Worm (Caenorhabditis elegans) whole organism, L1 larva: Measurements from ENCODE around the gene isp-1.

ENCODE experiments used
- alr-1 ChIP-seq: fragments of 200-800 bp; sonication (Bioruptor generic); optimal IDR thresholded peaks from 2 replicates; lab custom pipeline; 2018; ENCODE audit warnings: borderline replicate concordance, mild to moderate bottlenecking, missing genetic modification characterization, missing compliant biosample characterization
- blmp-1 ChIP-seq: fragments of 150-350 bp; optimal IDR thresholded peaks from 2 replicates; lab custom pipeline; 2014; ENCODE audit warnings: missing biosample characterization, missing genetic modification characterization
- ceh-63 ChIP-seq: fragments of 200-800 bp; sonication (Bioruptor generic); optimal IDR thresholded peaks from 2 replicates; lab custom pipeline; 2018; ENCODE audit warnings: mild to moderate bottlenecking, missing genetic modification characterization, missing compliant biosample characterization
- ceh-82 ChIP-seq, 3 experiments: fragments of 150-350 bp in 1 of 3; sonication (generic microtip) in 2 of 3; optimal IDR thresholded peaks; 2 replicates each; lab custom pipeline; 2014 to 2017; ENCODE audit warnings: missing biosample characterization in 3 of 3, missing genetic modification characterization in 3 of 3
- ces-1 ChIP-seq: fragments of 150-350 bp; optimal IDR thresholded peaks from 2 replicates; lab custom pipeline; 2014; ENCODE audit warnings: missing biosample characterization, missing genetic modification reagents, missing genetic modification characterization
- dpl-1 ChIP-seq, 3 experiments: fragments of 150-350 bp in 2 of 3; sonication (generic microtip) in 1 of 3; optimal IDR thresholded peaks; 2 replicates each; lab custom pipeline; 2014 to 2017; ENCODE audit warnings: missing biosample characterization in 3 of 3, missing genetic modification characterization in 3 of 3, missing genetic modification reagents in 3 of 3
- efl-1 ChIP-seq, 4 experiments: fragments of 150-350 bp; optimal IDR thresholded peaks in 3 of 4; peaks in 1 of 4; 1 replicate in 1 of 4; 2 replicates in 3 of 4; lab custom pipeline; 2014; ENCODE audit warnings: missing biosample characterization in 2 of 4, missing genetic modification characterization in 2 of 4, missing genetic modification reagents in 2 of 4
- egl-13 ChIP-seq: sonication (generic microtip); optimal IDR thresholded peaks from 2 replicates; lab custom pipeline; 2016; ENCODE audit warnings: missing genotype, missing genetic modification reagents, missing genetic modification characterization, missing compliant biosample characterization
- egl-27 ChIP-seq, 2 experiments: fragments of 150-350 bp in 1 of 2; sonication (generic microtip); optimal IDR thresholded peaks; 3 replicates each; lab custom pipeline; 2017 to 2018; ENCODE audit warnings: missing biosample characterization in 2 of 2, missing genetic modification characterization in 2 of 2, missing genetic modification reagents in 2 of 2
- fkh-10 ChIP-seq: sonication (generic microtip); optimal IDR thresholded peaks from 2 replicates; lab custom pipeline; 2017; ENCODE audit warnings: missing biosample characterization, missing genetic modification reagents, missing genetic modification characterization
- fkh-4 ChIP-seq: sonication (generic microtip); optimal IDR thresholded peaks from 2 replicates; lab custom pipeline; 2016; ENCODE audit warnings: missing compliant biosample characterization, missing genetic modification characterization, borderline replicate concordance
- fkh-8 ChIP-seq: sonication (generic microtip); optimal IDR thresholded peaks from 2 replicates; lab custom pipeline; 2016; ENCODE audit warnings: mild to moderate bottlenecking, missing genetic modification characterization, missing compliant biosample characterization
- fos-1 ChIP-seq: fragments of 150-350 bp; optimal IDR thresholded peaks from 2 replicates; lab custom pipeline; 2014; ENCODE audit warnings: missing biosample characterization, missing genetic modification characterization
- hlh-17 ChIP-seq: fragments of 200-800 bp; sonication (Bioruptor generic); optimal IDR thresholded peaks from 2 replicates; lab custom pipeline; 2018; ENCODE audit warnings: missing genetic modification characterization, mild to moderate bottlenecking, missing compliant biosample characterization, moderate library complexity, borderline replicate concordance
- hlh-4 ChIP-seq: sonication (generic microtip); optimal IDR thresholded peaks from 2 replicates; lab custom pipeline; 2016; ENCODE audit warnings: mild to moderate bottlenecking, missing genetic modification characterization, missing compliant biosample characterization
- irx-1 ChIP-seq: sonication (generic microtip); optimal IDR thresholded peaks from 2 replicates; lab custom pipeline; 2016; ENCODE audit warnings: missing genetic modification characterization, missing compliant biosample characterization
- isw-1 ChIP-seq: fragments of 200-800 bp; sonication (Bioruptor generic); IDR thresholded peaks from 2 replicates; pipeline ENCODE4 v1.3.6; 2022; ENCODE audit warnings: missing genetic modification characterization, missing compliant biosample characterization
- jun-1 ChIP-seq: fragments of 150-350 bp; optimal IDR thresholded peaks from 2 replicates; lab custom pipeline; 2014; ENCODE audit warnings: missing biosample characterization, missing genetic modification reagents, missing genetic modification characterization
- lin-13 ChIP-seq: fragments of 150-350 bp; optimal IDR thresholded peaks from 2 replicates; lab custom pipeline; 2014; ENCODE audit warnings: missing biosample characterization, missing genetic modification reagents, missing genetic modification characterization
- lin-15B ChIP-seq: fragments of 150-350 bp; sonication (generic microtip); optimal IDR thresholded peaks from 3 replicates; lab custom pipeline; 2014; ENCODE audit warnings: missing biosample characterization, missing genetic modification characterization
- lsy-2 ChIP-seq, 2 experiments: fragments of 150-350 bp; optimal IDR thresholded peaks; 2 replicates each; lab custom pipeline; 2014; ENCODE audit warnings: missing biosample characterization in 2 of 2, missing genetic modification characterization in 2 of 2
- mab-9 ChIP-seq: fragments of 200-800 bp; sonication (Bioruptor generic); IDR thresholded peaks from 2 replicates; pipeline ENCODE4 v1.3.6; 2022; ENCODE audit warnings: missing genetic modification reagents, missing genetic modification characterization, missing compliant biosample characterization
- mdl-1 ChIP-seq, 2 experiments: fragments of 150-350 bp; optimal IDR thresholded peaks; 2 replicates each; lab custom pipeline; 2014 to 2017; ENCODE audit warnings: missing biosample characterization in 2 of 2, missing genetic modification characterization in 2 of 2, inconsistent platforms in 1 of 2
- mep-1 ChIP-seq: fragments of 150-350 bp; optimal IDR thresholded peaks from 2 replicates; lab custom pipeline; 2014; ENCODE audit warnings: missing biosample characterization, missing genetic modification characterization
- nhr-19 ChIP-seq: fragments of 200-800 bp; sonication (Bioruptor generic); conservative IDR thresholded peaks from 2 replicates; pipeline ENCODE4 v1.3.6; 2022; ENCODE audit warnings: missing genetic modification characterization, missing compliant biosample characterization
- nhr-20 ChIP-seq: sonication (generic microtip); optimal IDR thresholded peaks from 2 replicates; lab custom pipeline; 2016; ENCODE audit warnings: mild to moderate bottlenecking, missing genetic modification characterization, missing compliant biosample characterization
- nhr-237 ChIP-seq: fragments of 150-350 bp; optimal IDR thresholded peaks from 2 replicates; lab custom pipeline; 2014; ENCODE audit warnings: missing biosample characterization, missing genetic modification characterization
- nhr-47 ChIP-seq: sonication (generic microtip); optimal IDR thresholded peaks from 2 replicates; lab custom pipeline; 2016; ENCODE audit warnings: mild to moderate bottlenecking, missing genetic modification characterization, moderate library complexity, missing compliant biosample characterization
- nhr-71 ChIP-seq: sonication (generic microtip); optimal IDR thresholded peaks from 2 replicates; lab custom pipeline; 2016; ENCODE audit warnings: mild to moderate bottlenecking, missing genetic modification characterization, moderate library complexity, missing compliant biosample characterization
- nhr-85 ChIP-seq: sonication (generic microtip); peaks from one replicate; lab custom pipeline; 2016; ENCODE audit warnings: missing genetic modification characterization, inconsistent platforms, missing compliant biosample characterization
- nhr-90 ChIP-seq: sonication (generic microtip); optimal IDR thresholded peaks from 2 replicates; lab custom pipeline; 2016; ENCODE audit warnings: mild to moderate bottlenecking, missing genetic modification characterization, missing compliant biosample characterization; ENCODE audit not compliant: poor library complexity
- pag-3 ChIP-seq: sonication (generic microtip); optimal IDR thresholded peaks from 2 replicates; lab custom pipeline; 2017; ENCODE audit warnings: missing genetic modification characterization, mild to moderate bottlenecking, missing compliant biosample characterization, antibody characterized with exemption, borderline replicate concordance; ENCODE audit not compliant: insufficient read depth
- pax-3 ChIP-seq: fragments of 200-800 bp; sonication (Bioruptor generic); optimal IDR thresholded peaks from 2 replicates; lab custom pipeline; 2018; ENCODE audit warnings: mild to moderate bottlenecking, missing genetic modification characterization, moderate library complexity, missing compliant biosample characterization
- rnt-1 ChIP-seq: sonication (generic microtip); optimal IDR thresholded peaks from 2 replicates; lab custom pipeline; 2016; ENCODE audit warnings: mild to moderate bottlenecking, missing genetic modification characterization, moderate library complexity, missing compliant biosample characterization
- snu-23 ChIP-seq: sonication (generic microtip); optimal IDR thresholded peaks from 2 replicates; lab custom pipeline; 2016; ENCODE audit warnings: missing genetic modification characterization, missing compliant biosample characterization
- sox-4 ChIP-seq: sonication (generic microtip); optimal IDR thresholded peaks from 2 replicates; lab custom pipeline; 2016; ENCODE audit warnings: missing genetic modification characterization, missing compliant biosample characterization
- swsn-7 ChIP-seq: sonication (generic microtip); optimal IDR thresholded peaks from 2 replicates; lab custom pipeline; 2016; ENCODE audit warnings: missing genetic modification characterization, missing compliant biosample characterization
- tbx-2 ChIP-seq: sonication (generic microtip); optimal IDR thresholded peaks from 2 replicates; lab custom pipeline; 2016; ENCODE audit warnings: missing genetic modification characterization, missing compliant biosample characterization
- unc-130 ChIP-seq: fragments of 150-350 bp; optimal IDR thresholded peaks from 2 replicates; lab custom pipeline; 2017; ENCODE audit warnings: missing biosample characterization, missing genetic modification characterization, inconsistent platforms
- unc-30 ChIP-seq: sonication (generic microtip); optimal IDR thresholded peaks from 2 replicates; lab custom pipeline; 2017; ENCODE audit warnings: missing biosample characterization, missing genetic modification characterization
- unc-62 ChIP-seq: fragments of 150-350 bp; optimal IDR thresholded peaks from 2 replicates; lab custom pipeline; 2014; ENCODE audit warnings: missing biosample characterization, missing genetic modification reagents, missing genetic modification characterization
- unc-86 ChIP-seq: sonication (generic microtip); optimal IDR thresholded peaks from 2 replicates; lab custom pipeline; 2016; ENCODE audit warnings: missing genetic modification characterization, missing compliant biosample characterization
- unc-98 ChIP-seq: fragments of 200-800 bp; sonication (Bioruptor generic); IDR thresholded peaks from 2 replicates; pipeline ENCODE4 v1.3.6; 2022; ENCODE audit warnings: missing genetic modification characterization, missing compliant biosample characterization
- vab-15 ChIP-seq: sonication (generic microtip); optimal IDR thresholded peaks from 2 replicates; lab custom pipeline; 2017; ENCODE audit warnings: missing genotype, mild to moderate bottlenecking, missing genetic modification characterization, missing compliant biosample characterization
- xbp-1 ChIP-seq: sonication (generic microtip); optimal IDR thresholded peaks from 2 replicates; lab custom pipeline; 2016; ENCODE audit warnings: missing genetic modification characterization, missing compliant biosample characterization
- zag-1 ChIP-seq: fragments of 150-350 bp; optimal IDR thresholded peaks from 2 replicates; lab custom pipeline; 2014; ENCODE audit warnings: missing biosample characterization, missing genetic modification characterization
- zip-4 ChIP-seq: fragments of 200-800 bp; sonication (Bioruptor generic); optimal IDR thresholded peaks from 2 replicates; lab custom pipeline; 2018; ENCODE audit warnings: mild to moderate bottlenecking, missing genetic modification characterization, moderate library complexity, missing compliant biosample characterization
- ztf-11 ChIP-seq, 2 experiments: sonication (generic microtip); optimal IDR thresholded peaks; 2 replicates each; lab custom pipeline; 2016 to 2017; ENCODE audit warnings: missing genetic modification characterization in 2 of 2, missing biosample characterization in 1 of 2, missing compliant biosample characterization in 1 of 2

Gene isp-1

ce11 chrIV:8136005-8136512, at the start of gene isp-1, which contains the start of gene islo-1 (continued):
- TF ChIP-seq nhr-90 (no peak), irx-1 (tag; lab: Kevin White, UChicago) (peak; percentile 34), xbp-1 (tag; lab: Kevin White, UChicago) (peak; percentile 22), fkh-4 (tag; lab: Kevin White, UChicago) (no peak), unc-30 (tag; lab: Kevin White, UChicago) (no peak), pag-3 (tag; lab: Kevin White, UChicago) (no peak), nhr-20 (peak; percentile 52), alr-1 (no peak), egl-13 (no peak), unc-62 (GFP tag; lab: Kevin White, UChicago) (no peak), lin-13 (GFP tag; lab: Kevin White, UChicago) (peak; percentile 26), zip-4 (GFP tag; lab: Kevin White, UChicago) (no peak), ceh-63 (GFP tag; lab: Kevin White, UChicago) (no peak), lin-15B (tag; lab: Kevin White, UChicago) (peak; percentile 77), nhr-237 (no peak), zag-1 (tag; lab: Kevin White, UChicago) (no peak), fos-1 (tag; lab: Kevin White, UChicago) (no peak), unc-98 (GFP tag; lab: Robert Waterston, UW) (no peak), nhr-71 (tag; lab: Kevin White, UChicago) (peak; percentile 60), mdl-1 (tag; optimal IDR thresholded peaks at IDR 0.05; lab: Kevin White, UChicago) (peak in 1 of 2 experiments; percentile 73), ztf-11 (tag; optimal IDR thresholded peaks at IDR 0.05; lab: Kevin White, UChicago) (no peak), tbx-2 (tag; lab: Kevin White, UChicago) (peak; percentile 15), rnt-1 (tag; lab: Kevin White, UChicago) (peak; percentile 56), vab-15 (tag; lab: Kevin White, UChicago) (no peak), mep-1 (peak; percentile 63), isw-1 (GFP tag; lab: Robert Waterston, UW) (peak; percentile 8; the same call in 1 of the 2 replicates), nhr-19 (no peak), pax-3 (tag; lab: Kevin White, UChicago) (no peak), nhr-47 (tag; lab: Kevin White, UChicago) (peak; percentile 43), lsy-2 (tag; optimal IDR thresholded peaks at IDR 0.05; lab: Kevin White, UChicago) (peak; percentile 12 to 82), hlh-4 (tag; lab: Kevin White, UChicago) (no peak)

ce11 chrIV:8183313-8183712, 47.5 kb upstream of the isp-1 start:
- TF ChIP-seq mab-9 (GFP tag; lab: Robert Waterston, UW) (peak; percentile 47; the same call in 1 of the 2 replicates), isw-1 (GFP tag; lab: Robert Waterston, UW) (peak; percentile 45; the same call in 1 of the 2 replicates), fkh-10 (GFP tag; lab: Kevin White, UChicago) (peak; percentile 87), nhr-85 (no peak), hlh-4 (tag; lab: Kevin White, UChicago) (no peak), lin-15B (tag; lab: Kevin White, UChicago) (no peak), swsn-7 (peak; percentile 65), efl-1 (optimal IDR thresholded peaks at IDR 0.05; lab: Kevin White, UChicago) (peak; percentile 22 to 40), efl-1 (GFP tag; optimal IDR thresholded peaks at IDR 0.05 in 1 of 2; lab: Kevin White, UChicago) (no peak), unc-130 (tag; lab: Kevin White, UChicago) (no peak), snu-23 (GFP tag; lab: Kevin White, UChicago) (peak; percentile 41), tbx-2 (tag; lab: Kevin White, UChicago) (peak; percentile 42), hlh-17 (no peak), fkh-8 (tag; lab: Kevin White, UChicago) (peak; percentile 92), egl-13 (peak; percentile 60), egl-27 (tag; optimal IDR thresholded peaks at IDR 0.05; lab: Kevin White, UChicago) (peak in 1 of 2 experiments; percentile 31), mep-1 (peak; percentile 46), nhr-71 (tag; lab: Kevin White, UChicago) (peak; percentile 64), blmp-1 (tag; lab: Kevin White, UChicago) (no peak), jun-1 (tag; lab: Kevin White, UChicago) (peak; percentile 22), ces-1 (GFP tag; lab: Kevin White, UChicago) (no peak), dpl-1 (GFP tag; optimal IDR thresholded peaks at IDR 0.05; lab: Kevin White, UChicago) (no peak), ceh-82 (tag; optimal IDR thresholded peaks at IDR 0.05; lab: Kevin White, UChicago) (peak in 2 of 3 experiments; percentile 30 to 69), unc-86 (tag; lab: Kevin White, UChicago) (peak; percentile 59), nhr-237 (no peak), xbp-1 (tag; lab: Kevin White, UChicago) (peak; percentile 20), sox-4 (tag; lab: Kevin White, UChicago) (peak; percentile 9), unc-98 (GFP tag; lab: Robert Waterston, UW) (no peak), nhr-20 (peak; percentile 41), lsy-2 (tag; optimal IDR thresholded peaks at IDR 0.05; lab: Kevin White, UChicago) (peak; percentile 9 to 35)
